Worm (Caenorhabditis elegans) whole organism, L2 larva: ENCODE data around the gene K09F6.13.

Experiments
- aly-2 ChIP-seq: fragments of 150-350 bp; optimal IDR thresholded peaks from 2 replicates; lab custom pipeline; 2014; ENCODE audit warnings: missing biosample characterization, missing genetic modification characterization
- ama-1 ChIP-seq: fragments of 150-350 bp; optimal IDR thresholded peaks from 2 replicates; lab custom pipeline; 2018; ENCODE audit warnings: inconsistent platforms
- blmp-1 ChIP-seq: sonication (generic microtip); optimal IDR thresholded peaks from 2 replicates; lab custom pipeline; 2017; ENCODE audit warnings: missing genetic modification characterization, mild to moderate bottlenecking, missing compliant biosample characterization, antibody characterized with exemption, moderate library complexity; ENCODE audit not compliant: insufficient read depth
- elt-1 ChIP-seq: fragments of 150-350 bp; optimal IDR thresholded peaks from 2 replicates; lab custom pipeline; 2014; ENCODE audit warnings: missing biosample characterization, missing genetic modification characterization
- lin-11 ChIP-seq: fragments of 150-350 bp; sonication (generic microtip); optimal IDR thresholded peaks from 2 replicates; lab custom pipeline; 2014; ENCODE audit warnings: missing biosample characterization, missing genetic modification characterization, inconsistent platforms, mixed read lengths
- lin-13 ChIP-seq: fragments of 150-350 bp; optimal IDR thresholded peaks from 2 replicates; lab custom pipeline; 2014; ENCODE audit warnings: missing biosample characterization, missing genetic modification reagents, missing genetic modification characterization
- lsy-2 ChIP-seq, 2 experiments: fragments of 150-350 bp in 1 of 2; sonication (generic microtip) in 1 of 2; optimal IDR thresholded peaks; 2 replicates each; lab custom pipeline; 2014 to 2017; ENCODE audit warnings: missing biosample characterization in 2 of 2, missing genetic modification characterization in 2 of 2
- nhr-25 ChIP-seq: fragments of 150-350 bp; sonication (generic microtip); optimal IDR thresholded peaks from 3 replicates; lab custom pipeline; 2014; ENCODE audit warnings: missing biosample characterization, missing genetic modification characterization
- nhr-77 ChIP-seq: fragments of 150-350 bp; optimal IDR thresholded peaks from 2 replicates; lab custom pipeline; 2014; ENCODE audit warnings: missing biosample characterization, missing genetic modification characterization
- skn-1 ChIP-seq: sonication (generic microtip); optimal IDR thresholded peaks from 2 replicates; lab custom pipeline; 2017; ENCODE audit warnings: missing biosample characterization, missing genetic modification characterization
- unc-39 ChIP-seq: fragments of 150-350 bp; optimal IDR thresholded peaks from 2 replicates; lab custom pipeline; 2014; ENCODE audit warnings: missing biosample characterization, missing genetic modification characterization
- unc-55 ChIP-seq: fragments of 150-350 bp; sonication (generic microtip); optimal IDR thresholded peaks from 3 replicates; lab custom pipeline; 2014; ENCODE audit warnings: missing biosample characterization, missing genetic modification reagents, missing genetic modification characterization
- unc-62 ChIP-seq: fragments of 150-350 bp; optimal IDR thresholded peaks from 2 replicates; lab custom pipeline; 2014; ENCODE audit warnings: missing biosample characterization, missing genetic modification reagents, missing genetic modification characterization
- ztf-11 ChIP-seq: sonication (generic microtip); optimal IDR thresholded peaks from 2 replicates; lab custom pipeline; 2017; ENCODE audit warnings: missing biosample characterization, missing genetic modification characterization

- no peak for TF ChIP-seq ama-1 (lab: Kevin White, UChicago)
- no peak for TF ChIP-seq lin-13 (GFP tag; lab: Kevin White, UChicago)
- no peak for TF ChIP-seq skn-1
- TF ChIP-seq unc-39, result no peak
- no peak for TF ChIP-seq aly-2
- no peak for TF ChIP-seq nhr-25 (tag; lab: Kevin White, UChicago)
- TF ChIP-seq elt-1 (tag; lab: Kevin White, UChicago), result no peak
- TF ChIP-seq lin-11 (tag; lab: Kevin White, UChicago), result no peak
- TF ChIP-seq unc-55, result no peak
- no peak for TF ChIP-seq nhr-77 (tag; lab: Kevin White, UChicago)
- TF ChIP-seq ztf-11 (tag; lab: Kevin White, UChicago), result no peak
- no peak for TF ChIP-seq unc-62 (GFP tag; lab: Kevin White, UChicago)
- no peak for TF ChIP-seq lsy-2 (tag; optimal IDR thresholded peaks at IDR 0.05; lab: Kevin White, UChicago)
- TF ChIP-seq blmp-1 (tag; lab: Kevin White, UChicago), result no peak
These were observed 43.3 kb downstream of the K09F6.13 start, which contains the start of gene F43C11.8 for ce11 chrII:2332220-2332619.
